Fruit fly (Drosophila melanogaster) whole organism, embryonic: Measurements from ENCODE around the gene CG5171.
A peak's percentile ranks its signal among the peaks of the same experiment; 100 is the strongest.

Source experiments
- Adf1 ChIP-seq: fragments of 200-800 bp; sonication (Bioruptor generic); IDR thresholded peaks from 2 replicates; pipeline ENCODE4 v1.3.6; 2022; ENCODE audit warnings: missing biosample characterization, missing genetic modification characterization
- BEAF-32 ChIP-seq: fragments of 200-800 bp; sonication (Bioruptor generic); optimal IDR thresholded peaks from 3 replicates; lab custom pipeline; 2017; ENCODE audit warnings: missing biosample characterization, missing genetic modification characterization, mild to moderate bottlenecking, moderate library complexity, missing genetic modification reagents
- CG10274 ChIP-seq: fragments of 200-800 bp; sonication (Bioruptor generic); optimal IDR thresholded peaks from 3 replicates; lab custom pipeline; 2017; ENCODE audit warnings: missing biosample characterization, mild to moderate bottlenecking, missing genetic modification characterization
- CG10543 ChIP-seq: fragments of 200-800 bp; sonication (Bioruptor generic); optimal IDR thresholded peaks from 3 replicates; lab custom pipeline; 2017; ENCODE audit warnings: missing biosample characterization, mild to moderate bottlenecking, missing genetic modification characterization, moderate library complexity
- CG11247 ChIP-seq: fragments of 200-800 bp; sonication (Bioruptor generic); IDR thresholded peaks from 2 replicates; pipeline ENCODE4 v1.3.6; 2022; ENCODE audit warnings: missing biosample characterization, missing genetic modification characterization
- CG12104 ChIP-seq: fragments of 200-800 bp; sonication (Bioruptor generic); optimal IDR thresholded peaks from 3 replicates; lab custom pipeline; 2016; ENCODE audit warnings: missing biosample characterization, missing genetic modification characterization
- CG12942 ChIP-seq: fragments of 200-800 bp; sonication (Bioruptor generic); optimal IDR thresholded peaks from 3 replicates; lab custom pipeline; 2016; ENCODE audit warnings: missing biosample characterization, missing genetic modification characterization
- CG13123 ChIP-seq: fragments of 200-800 bp; sonication (Bioruptor generic); optimal IDR thresholded peaks from 2 replicates; lab custom pipeline; 2016; ENCODE audit warnings: missing biosample characterization, missing genetic modification characterization
- CG13775 ChIP-seq: fragments of 200-800 bp; sonication (Bioruptor generic); optimal IDR thresholded peaks from 3 replicates; lab custom pipeline; 2017; ENCODE audit warnings: missing biosample characterization, mild to moderate bottlenecking, missing genetic modification characterization
- CG15073 ChIP-seq: fragments of 200-800 bp; sonication (Bioruptor generic); optimal IDR thresholded peaks from 2 replicates; lab custom pipeline; 2016; ENCODE audit warnings: missing biosample characterization, missing genetic modification characterization
- CG16815 ChIP-seq: fragments of 200-800 bp; sonication (Bioruptor generic); optimal IDR thresholded peaks from 3 replicates; lab custom pipeline; 2017; ENCODE audit warnings: missing biosample characterization, mild to moderate bottlenecking, missing genetic modification characterization
- CG2199 ChIP-seq: fragments of 200-800 bp; sonication (Bioruptor generic); IDR thresholded peaks from 3 replicates; pipeline ENCODE4 v1.3.6; 2022; ENCODE audit warnings: missing biosample characterization, missing genetic modification characterization
- CG31224 ChIP-seq: fragments of 200-800 bp; sonication (Bioruptor generic); IDR thresholded peaks from 2 replicates; pipeline ENCODE4 v1.3.6; 2022; ENCODE audit warnings: missing biosample characterization, missing genetic modification characterization
- CG32767 ChIP-seq: fragments of 200-800 bp; sonication (Bioruptor generic); IDR thresholded peaks from 2 replicates; pipeline ENCODE4 v1.3.6; 2022; ENCODE audit warnings: missing biosample characterization, missing genetic modification characterization
- CG6765 ChIP-seq: fragments of 200-800 bp; sonication (Bioruptor generic); optimal IDR thresholded peaks from 3 replicates; lab custom pipeline; 2017; ENCODE audit warnings: missing biosample characterization, mild to moderate bottlenecking, missing genetic modification characterization
- CG6791 ChIP-seq: fragments of 200-800 bp; sonication (Bioruptor generic); IDR thresholded peaks from 3 replicates; pipeline ENCODE4 v1.3.6; 2022; ENCODE audit warnings: missing biosample characterization, missing genetic modification characterization; ENCODE audit not compliant: partially characterized antibody
- CG7839 ChIP-seq: fragments of 200-800 bp; sonication (Bioruptor generic); optimal IDR thresholded peaks from 3 replicates; lab custom pipeline; 2018; ENCODE audit warnings: missing biosample characterization, mild to moderate bottlenecking, missing genetic modification characterization, moderate library complexity
- CG8290 ChIP-seq, 3 experiments: fragments of 200-800 bp; sonication (Bioruptor generic); optimal IDR thresholded peaks; 2 replicates each; lab custom pipeline; 2016 to 2019; ENCODE audit warnings: missing biosample characterization in 3 of 3, missing genetic modification characterization in 3 of 3, mild to moderate bottlenecking in 2 of 3, moderate library complexity in 1 of 3
- CG8924 ChIP-seq: fragments of 200-800 bp; optimal IDR thresholded peaks from 3 replicates; lab custom pipeline; 2019; ENCODE audit warnings: missing biosample characterization, mild to moderate bottlenecking, missing genetic modification characterization, moderate library complexity
- D ChIP-seq, 2 experiments: fragments of 200-800 bp in 1 of 2; fragments of >200 bp in 1 of 2; sonication (Bioruptor generic) in 1 of 2; optimal IDR thresholded peaks; 2 replicates in 1 of 2; 3 replicates in 1 of 2; lab custom pipeline; 2017; ENCODE audit warnings: mild to moderate bottlenecking in 1 of 2, missing biosample characterization in 1 of 2, missing genetic modification characterization in 1 of 2, missing genetic modification reagents in 1 of 2
- Dad ChIP-seq: fragments of 200-800 bp; sonication (Bioruptor generic); optimal IDR thresholded peaks from 3 replicates; lab custom pipeline; 2016; ENCODE audit warnings: missing biosample characterization, missing genetic modification characterization
- Gsc ChIP-seq: fragments of 200-800 bp; sonication (Bioruptor generic); IDR thresholded peaks from 2 replicates; pipeline ENCODE4 v1.3.6; 2022; ENCODE audit warnings: missing biosample characterization, missing genetic modification characterization
- Meics ChIP-seq: fragments of 200-800 bp; sonication (Bioruptor generic); optimal IDR thresholded peaks from 2 replicates; lab custom pipeline; 2017; ENCODE audit warnings: missing biosample characterization, mild to moderate bottlenecking, missing genetic modification characterization
- NC2β ChIP-seq: fragments of 200-800 bp; sonication (Bioruptor generic); optimal IDR thresholded peaks from 2 replicates; lab custom pipeline; 2016; ENCODE audit warnings: missing biosample characterization, missing genetic modification characterization
- Oaz ChIP-seq: fragments of 200-800 bp; sonication (Bioruptor generic); IDR thresholded peaks from 2 replicates; pipeline ENCODE4 v1.3.6; 2022; ENCODE audit warnings: missing biosample characterization, missing genetic modification characterization
- Rfx ChIP-seq: fragments of 200-800 bp; sonication (Bioruptor generic); IDR thresholded peaks from 2 replicates; pipeline ENCODE4 v1.3.6; 2022; ENCODE audit warnings: missing biosample characterization, missing genetic modification characterization
- amos ChIP-seq: fragments of 200-800 bp; sonication (Bioruptor generic); IDR thresholded peaks from 2 replicates; pipeline ENCODE4 v1.3.6; 2022; ENCODE audit warnings: missing biosample characterization, missing genetic modification characterization; ENCODE audit not compliant: partially characterized antibody
- bbx ChIP-seq: fragments of 200-800 bp; sonication (Bioruptor generic); IDR thresholded peaks from 2 replicates; pipeline ENCODE4 v1.3.6; 2022; ENCODE audit warnings: missing biosample characterization, missing genetic modification characterization; ENCODE audit not compliant: partially characterized antibody
- btn ChIP-seq: fragments of 200-800 bp; sonication (Bioruptor generic); optimal IDR thresholded peaks from 2 replicates; lab custom pipeline; 2016; ENCODE audit warnings: missing biosample characterization, missing genetic modification characterization
- cas ChIP-seq: fragments of 200-800 bp; sonication (Bioruptor generic); IDR thresholded peaks from 2 replicates; pipeline ENCODE4 v1.3.6; 2022; ENCODE audit warnings: missing biosample characterization, missing genetic modification characterization
- chif ChIP-seq, 2 experiments: fragments of 200-800 bp; sonication (Bioruptor generic); optimal IDR thresholded peaks; 3 replicates each; lab custom pipeline; 2016; ENCODE audit warnings: missing biosample characterization in 2 of 2, missing genetic modification characterization in 2 of 2
- chm ChIP-seq: fragments of 200-800 bp; sonication (Bioruptor generic); IDR thresholded peaks from 2 replicates; pipeline ENCODE4 v1.3.6; 2022; ENCODE audit warnings: missing biosample characterization, missing genetic modification characterization
- fd102C ChIP-seq: fragments of 200-800 bp; sonication (Bioruptor generic); optimal IDR thresholded peaks from 2 replicates; lab custom pipeline; 2018; ENCODE audit warnings: missing biosample characterization, mild to moderate bottlenecking, missing genetic modification characterization, moderate library complexity
- fd3F ChIP-seq: fragments of 200-800 bp; sonication (Bioruptor generic); optimal IDR thresholded peaks from 2 replicates; lab custom pipeline; 2018; ENCODE audit warnings: missing biosample characterization, mild to moderate bottlenecking, missing genetic modification characterization, moderate library complexity
- gcm2 ChIP-seq: fragments of 200-800 bp; sonication (Bioruptor generic); optimal IDR thresholded peaks from 2 replicates; lab custom pipeline; 2016; ENCODE audit warnings: missing biosample characterization, missing genetic modification characterization
- ken ChIP-seq: fragments of 200-800 bp; sonication (Bioruptor generic); IDR thresholded peaks from 3 replicates; pipeline ENCODE4 v1.3.6; 2022; ENCODE audit warnings: missing biosample characterization, missing genetic modification characterization
- knrl ChIP-seq: fragments of 200-800 bp; sonication (Bioruptor generic); IDR thresholded peaks from 3 replicates; pipeline ENCODE4 v1.3.6; 2022; ENCODE audit warnings: missing biosample characterization, missing genetic modification characterization; ENCODE audit not compliant: partially characterized antibody
- lmd ChIP-seq: fragments of 200-800 bp; sonication (Bioruptor generic); IDR thresholded peaks from 2 replicates; pipeline ENCODE4 v1.3.6; 2022; ENCODE audit warnings: missing biosample characterization, missing genetic modification characterization
- mam ChIP-seq: fragments of 200-800 bp; sonication (Bioruptor generic); optimal IDR thresholded peaks from 3 replicates; lab custom pipeline; 2016; ENCODE audit warnings: missing biosample characterization, missing genetic modification characterization
- prd ChIP-seq, 3 experiments: fragments of >200 bp in 2 of 3; fragments of 200-800 bp in 1 of 3; sonication (Bioruptor generic) in 1 of 3; optimal IDR thresholded peaks in 2 of 3; IDR thresholded peaks in 1 of 3; 2 replicates in 2 of 3; 3 replicates in 1 of 3; pipeline versions ENCODE4 v1.3.6 to Lab custom; 2017 to 2022; ENCODE audit warnings: missing biosample characterization in 1 of 3, missing genetic modification characterization in 1 of 3
- pum ChIP-seq: fragments of 200-800 bp; sonication (Bioruptor generic); optimal IDR thresholded peaks from 2 replicates; lab custom pipeline; 2016; ENCODE audit warnings: missing biosample characterization, missing genetic modification characterization
- sens ChIP-seq: fragments of 200-800 bp; sonication (Bioruptor generic); peaks from one replicate; lab custom pipeline; 2016; ENCODE audit warnings: missing biosample characterization, missing genetic modification characterization
- seq ChIP-seq: fragments of 200-800 bp; sonication (Bioruptor generic); IDR thresholded peaks from 2 replicates; pipeline ENCODE4 v1.3.6; 2022; ENCODE audit warnings: missing biosample characterization, missing genetic modification characterization
- shn ChIP-seq: fragments of 200-800 bp; sonication (Bioruptor generic); optimal IDR thresholded peaks from 3 replicates; lab custom pipeline; 2016; ENCODE audit warnings: missing biosample characterization, missing genetic modification characterization
- ssp ChIP-seq: fragments of 200-800 bp; sonication (Bioruptor generic); IDR thresholded peaks from 2 replicates; pipeline ENCODE4 v1.3.6; 2022; ENCODE audit warnings: missing biosample characterization, missing genetic modification characterization
- trh ChIP-seq: fragments of 200-800 bp; sonication (Bioruptor generic); optimal IDR thresholded peaks from 2 replicates; lab custom pipeline; 2016; ENCODE audit warnings: missing biosample characterization, missing genetic modification characterization

The CG5171 gene

DNA sequence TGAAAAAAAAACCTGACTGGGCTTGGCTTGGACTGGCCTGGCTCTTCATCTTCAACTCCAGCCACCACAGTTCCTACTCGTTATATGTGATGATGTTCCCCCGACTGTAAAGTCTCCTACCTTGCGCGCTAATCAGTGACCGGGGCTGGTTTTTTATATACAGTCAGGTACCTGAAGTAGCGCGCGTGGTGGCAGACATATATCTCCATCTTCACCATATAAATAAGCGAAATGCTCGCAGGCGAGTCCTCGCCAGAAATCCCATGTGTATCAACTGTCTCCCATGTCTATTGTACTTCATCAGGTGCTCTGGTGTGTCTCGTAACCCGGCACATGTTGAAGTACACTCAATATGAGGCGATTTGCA, 24.5 kb downstream of the CG5171 start:
- no peak for TF ChIP-seq knrl (GFP tag; lab: Robert Waterston, UW)
- TF ChIP-seq chm (GFP tag; lab: Robert Waterston, UW) = peak; percentile 25; the same call in 1 of the 2 replicates
- TF ChIP-seq CG15073 = peak; percentile 47
- TF ChIP-seq CG6765 (GFP tag; lab: Kevin White, UChicago) = no peak
- TF ChIP-seq CG12104 (GFP tag; lab: Kevin White, UChicago) = no peak
- TF ChIP-seq CG10274 (GFP tag; lab: Kevin White, UChicago) = peak; percentile 50
- peak; percentile 3 for TF ChIP-seq Rfx (GFP tag; lab: Robert Waterston, UW)
- TF ChIP-seq CG2199 (GFP tag; lab: Robert Waterston, UW) = peak; percentile 30; the same call in 1 of the 3 replicates
- 0 out of 2 replicates have a peak, but pooled peaks have one; percentile 4 for TF ChIP-seq ssp (GFP tag; lab: Robert Waterston, UW)
- no peak for TF ChIP-seq CG8290 (GFP tag; optimal IDR thresholded peaks at IDR 0.05; lab: Kevin White, UChicago)
- peak in 1 of 2 experiments; percentile 13 for TF ChIP-seq CG8290 (tag; optimal IDR thresholded peaks at IDR 0.05; lab: Kevin White, UChicago)
- 0 out of 3 replicates have a peak, but pooled peaks have one; percentile 18 for TF ChIP-seq ken (GFP tag; lab: Robert Waterston, UW)

dm6 chr2L:7426326-7427066, 25.4 kb downstream of the CG5171 start, which contains the start of gene muc:
TSS of gene muc (plus strand) at chr2L:7426866.
- no peak for TF ChIP-seq CG11247 (GFP tag; lab: Robert Waterston, UW)
- TF ChIP-seq NC2β = peak; percentile 21
- TF ChIP-seq CG13123 = no peak
- TF ChIP-seq BEAF-32 (GFP tag; lab: Kevin White, UChicago) = peak; percentile 86
- TF ChIP-seq pum (GFP tag; lab: Kevin White, UChicago) = peak; percentile 11
- peak in 1 of 2 experiments; percentile 60 for TF ChIP-seq chif (GFP tag; optimal IDR thresholded peaks at IDR 0.05; lab: Kevin White, UChicago)
- no peak for TF ChIP-seq D (optimal IDR thresholded peaks at IDR 0.05; lab: Kevin White, UChicago)
- no peak for TF ChIP-seq D (GFP tag; optimal IDR thresholded peaks at IDR 0.05; lab: Kevin White, UChicago)
- TF ChIP-seq Gsc (GFP tag; lab: Robert Waterston, UW) = no peak
- no peak for TF ChIP-seq btn (GFP tag; lab: Kevin White, UChicago)
- TF ChIP-seq seq = no peak
- TF ChIP-seq mam (GFP tag; lab: Kevin White, UChicago) = peak; percentile 52
- no peak for TF ChIP-seq Dad (GFP tag; lab: Kevin White, UChicago)
- peak; percentile 90 for TF ChIP-seq sens (GFP tag; lab: Kevin White, UChicago)
- no peak for TF ChIP-seq CG32767 (GFP tag; lab: Robert Waterston, UW)
- TF ChIP-seq CG12942 = peak; percentile 48
- peak; percentile 54 for TF ChIP-seq CG13775
- TF ChIP-seq CG6791 (GFP tag; lab: Robert Waterston, UW) = peak; percentile 74
- TF ChIP-seq gcm2 (GFP tag; lab: Kevin White, UChicago) = no peak
- TF ChIP-seq cas (GFP tag; lab: Robert Waterston, UW) = no peak
- no peak for TF ChIP-seq trh
- no peak for TF ChIP-seq Oaz (GFP tag; lab: Robert Waterston, UW)
- TF ChIP-seq CG10543 (GFP tag; lab: Kevin White, UChicago) = peak; percentile 8
- no peak for TF ChIP-seq Adf1 (GFP tag; lab: Robert Waterston, UW)
- TF ChIP-seq amos (GFP tag; lab: Robert Waterston, UW) = peak; percentile 79; the same call in 1 of the 2 replicates
- TF ChIP-seq CG16815 (GFP tag; lab: Kevin White, UChicago) = peak; percentile 4
- peak; percentile 53 for TF ChIP-seq CG7839
- peak; percentile 41 for TF ChIP-seq CG8924 (tag; lab: Kevin White, UChicago)
- TF ChIP-seq CG15073 = no peak
- TF ChIP-seq CG31224 (GFP tag; lab: Robert Waterston, UW) = peak; percentile 33; the same call in 1 of the 2 replicates
- TF ChIP-seq Meics (GFP tag; lab: Kevin White, UChicago) = no peak
- no peak for TF ChIP-seq prd (optimal IDR thresholded peaks at IDR 0.05; lab: Kevin White, UChicago)
- TF ChIP-seq prd (GFP tag; IDR thresholded peaks at IDR 0.05; lab: Robert Waterston, UW) = 0 out of 3 replicates have a peak, but pooled peaks have one; percentile 19
- peak; percentile 40 for TF ChIP-seq lmd (GFP tag; lab: Robert Waterston, UW)
- TF ChIP-seq fd102C (GFP tag; lab: Kevin White, UChicago) = no peak
- peak; percentile 41 for TF ChIP-seq shn (GFP tag; lab: Kevin White, UChicago)
- TF ChIP-seq bbx (GFP tag; lab: Robert Waterston, UW) = peak; percentile 80
- no peak for TF ChIP-seq fd3F
